Worm (Caenorhabditis elegans) whole organism, midembryonic: ENCODE measurements around the gene tag-77.

Source experiments
- T22C8.4 ChIP-seq: fragments of 200-800 bp; sonication (Bioruptor generic); IDR thresholded peaks from 2 replicates; pipeline ENCODE4 v1.3.6; 2022; ENCODE audit warnings: missing genetic modification characterization, missing compliant biosample characterization
- cog-1 ChIP-seq: sonication (generic microtip); optimal IDR thresholded peaks from 2 replicates; lab custom pipeline; 2016; ENCODE audit warnings: missing genetic modification characterization, missing compliant biosample characterization
- flt-1 ChIP-seq: fragments of 200-800 bp; sonication (Bioruptor generic); IDR thresholded peaks from 2 replicates; pipeline ENCODE4 v1.3.6; 2022; ENCODE audit warnings: missing genetic modification characterization, missing compliant biosample characterization
- klf-2 ChIP-seq: fragments of 200-800 bp; sonication (Bioruptor generic); conservative IDR thresholded peaks from 2 replicates; pipeline ENCODE4 v1.3.6; 2022; ENCODE audit warnings: missing genetic modification reagents, missing genetic modification characterization, missing compliant biosample characterization
- med-1 ChIP-seq: sonication (generic microtip); optimal IDR thresholded peaks from 2 replicates; lab custom pipeline; 2017; ENCODE audit warnings: missing genetic modification characterization, mild to moderate bottlenecking, missing compliant biosample characterization, antibody characterized with exemption, missing genetic modification reagents; ENCODE audit not compliant: insufficient read depth
- ref-1 ChIP-seq: fragments of 200-800 bp; sonication (Bioruptor generic); conservative IDR thresholded peaks from 2 replicates; pipeline ENCODE4 v1.3.6; 2022; ENCODE audit warnings: missing genetic modification reagents, missing genetic modification characterization, missing compliant biosample characterization
- tab-1 ChIP-seq: fragments of 200-800 bp; sonication (Bioruptor generic); IDR thresholded peaks from 2 replicates; pipeline ENCODE4 v1.3.6; 2022; ENCODE audit warnings: missing genetic modification characterization, missing compliant biosample characterization
- ztf-23 ChIP-seq: fragments of 200-800 bp; sonication (Bioruptor generic); IDR thresholded peaks from 2 replicates; pipeline ENCODE4 v1.3.6; 2022; ENCODE audit warnings: missing genetic modification reagents, missing genetic modification characterization, missing compliant biosample characterization
- ztf-29 ChIP-seq: fragments of 200-800 bp; sonication (Bioruptor generic); IDR thresholded peaks from 2 replicates; pipeline ENCODE4 v1.3.6; 2022; ENCODE audit warnings: missing genetic modification reagents, missing genetic modification characterization, missing compliant biosample characterization

The tag-77 gene

ce11 chrIV:8499956-8500355 lies 10.4 kb downstream of the tag-77 start:
- TF ChIP-seq flt-1 (GFP tag; lab: Robert Waterston, UW) (no peak), T22C8.4 (GFP tag; lab: Robert Waterston, UW) (no peak), med-1 (GFP tag; lab: Kevin White, UChicago) (no peak), klf-2 (no peak), ztf-23 (GFP tag; lab: Robert Waterston, UW) (no peak), ref-1 (GFP tag; lab: Robert Waterston, UW) (no peak), ztf-29 (GFP tag; lab: Robert Waterston, UW) (no peak), cog-1 (tag; lab: Kevin White, UChicago) (no peak), tab-1 (GFP tag; lab: Robert Waterston, UW) (no peak)

ce11 chrIV:8498773-8499360 lies 11.5 kb downstream of the tag-77 start, which contains the start of the genes acdh-13 and mesp-1:
TSS of gene acdh-13 (minus strand) at chrIV:8498823.
TSS of gene mesp-1 (plus strand) at chrIV:8499310.
- TF ChIP-seq T22C8.4 (GFP tag; lab: Robert Waterston, UW) (no peak), ref-1 (GFP tag; lab: Robert Waterston, UW) (no peak), cog-1 (tag; lab: Kevin White, UChicago) (no peak), ztf-29 (GFP tag; lab: Robert Waterston, UW) (no peak)

- TF ChIP-seq ztf-23 (GFP tag; lab: Robert Waterston, UW) = no peak
- TF ChIP-seq med-1 (GFP tag; lab: Kevin White, UChicago) = no peak
Observed at ce11 chrIV:8496263-8496662, 14.1 kb downstream of the tag-77 start, which contains the start of gene C28C12.12. TSS of gene C28C12.12 (minus strand) at chrIV:8496363.

ce11 chrIV:8492242-8492641 lies 18.1 kb downstream of the tag-77 start, which contains the start of gene sru-7:
TSS of gene sru-7 (plus strand) at chrIV:8492542.
- TF ChIP-seq tab-1 (GFP tag; lab: Robert Waterston, UW) = no peak
- no peak for TF ChIP-seq T22C8.4 (GFP tag; lab: Robert Waterston, UW)
- TF ChIP-seq med-1 (GFP tag; lab: Kevin White, UChicago) = no peak
- no peak for TF ChIP-seq ref-1 (GFP tag; lab: Robert Waterston, UW)
- TF ChIP-seq flt-1 (GFP tag; lab: Robert Waterston, UW) = no peak
- no peak for TF ChIP-seq ztf-29 (GFP tag; lab: Robert Waterston, UW)

ce11 chrIV:8489915-8490314 lies 20.4 kb downstream of the tag-77 start, which contains the start of gene srlf-2:
TSS of gene srlf-2 (plus strand) at chrIV:8490215.
- TF ChIP-seq T22C8.4 (GFP tag; lab: Robert Waterston, UW) (no peak), ref-1 (GFP tag; lab: Robert Waterston, UW) (no peak), flt-1 (GFP tag; lab: Robert Waterston, UW) (no peak), cog-1 (tag; lab: Kevin White, UChicago) (no peak), tab-1 (GFP tag; lab: Robert Waterston, UW) (no peak), ztf-29 (GFP tag; lab: Robert Waterston, UW) (no peak), klf-2 (no peak), ztf-23 (GFP tag; lab: Robert Waterston, UW) (no peak)

ce11 chrIV:8488043-8488442 lies 22.3 kb downstream of the tag-77 start:
- no peak for TF ChIP-seq cog-1 (tag; lab: Kevin White, UChicago)
- TF ChIP-seq T22C8.4 (GFP tag; lab: Robert Waterston, UW) = no peak

- TF ChIP-seq cog-1 (tag; lab: Kevin White, UChicago) (no peak), ztf-23 (GFP tag; lab: Robert Waterston, UW) (no peak), klf-2 (no peak), ztf-29 (GFP tag; lab: Robert Waterston, UW) (no peak), T22C8.4 (GFP tag; lab: Robert Waterston, UW) (no peak), ref-1 (GFP tag; lab: Robert Waterston, UW) (no peak), tab-1 (GFP tag; lab: Robert Waterston, UW) (no peak), med-1 (GFP tag; lab: Kevin White, UChicago) (no peak), flt-1 (GFP tag; lab: Robert Waterston, UW) (no peak)
Observed at ce11 chrIV:8487183-8487582, 23.2 kb downstream of the tag-77 start, which contains the start of gene srlf-3. TSS of gene srlf-3 (plus strand) at chrIV:8487483.

ce11 chrIV:8481308-8481707 lies 29.0 kb downstream of the tag-77 start, which contains the start of gene spp-8:
TSS of gene spp-8 (plus strand) at chrIV:8481664.
- no peak for TF ChIP-seq ztf-23 (GFP tag; lab: Robert Waterston, UW)
- TF ChIP-seq ref-1 (GFP tag; lab: Robert Waterston, UW) = no peak
- no peak for TF ChIP-seq tab-1 (GFP tag; lab: Robert Waterston, UW)
- TF ChIP-seq med-1 (GFP tag; lab: Kevin White, UChicago) = no peak
- no peak for TF ChIP-seq ztf-29 (GFP tag; lab: Robert Waterston, UW)
- TF ChIP-seq T22C8.4 (GFP tag; lab: Robert Waterston, UW) = no peak
- TF ChIP-seq flt-1 (GFP tag; lab: Robert Waterston, UW) = no peak
- no peak for TF ChIP-seq cog-1 (tag; lab: Kevin White, UChicago)
- no peak for TF ChIP-seq klf-2

ce11 chrIV:8479346-8479745 lies 31.0 kb downstream of the tag-77 start, which contains the start of gene hlh-12:
TSS of gene hlh-12 (minus strand) at chrIV:8479446.
- no peak for TF ChIP-seq med-1 (GFP tag; lab: Kevin White, UChicago)
- TF ChIP-seq T22C8.4 (GFP tag; lab: Robert Waterston, UW) = no peak
- no peak for TF ChIP-seq tab-1 (GFP tag; lab: Robert Waterston, UW)
- no peak for TF ChIP-seq cog-1 (tag; lab: Kevin White, UChicago)
- TF ChIP-seq ztf-29 (GFP tag; lab: Robert Waterston, UW) = no peak
- TF ChIP-seq ref-1 (GFP tag; lab: Robert Waterston, UW) = no peak
- TF ChIP-seq flt-1 (GFP tag; lab: Robert Waterston, UW) = no peak
- TF ChIP-seq ztf-23 (GFP tag; lab: Robert Waterston, UW) = no peak
- TF ChIP-seq klf-2 = no peak
